Worm (Caenorhabditis elegans): Measurements from ENCODE around the gene srg-51.

The srg-51 gene

ce11 chrIV:15168442-15168841 lies 27.7 kb upstream of the srg-51 start:
- TF ChIP-seq fkh-8 (tag; optimal IDR thresholded peaks at IDR 0.05) (no peak), ets-5 (GFP tag; IDR thresholded peaks at IDR 0.05) (no peak), unc-98 (GFP tag; IDR thresholded peaks at IDR 0.05) (no peak), hpl-2 (GFP tag; optimal IDR thresholded peaks at IDR 0.05) (no peak), nhr-237 (tag; optimal IDR thresholded peaks at IDR 0.05) (no peak), jun-1 (tag; optimal IDR thresholded peaks at IDR 0.05) (no peak), lsy-2 (tag; optimal IDR thresholded peaks at IDR 0.05) (no peak), pag-3 (tag; optimal IDR thresholded peaks at IDR 0.05; ENCODE audit: borderline replicate concordance, insufficient read depth) (no peak), nhr-77 (tag; optimal IDR thresholded peaks at IDR 0.05) (no peak), grh-1 (GFP tag; IDR thresholded peaks at IDR 0.05) (no peak), vab-15 (tag; optimal IDR thresholded peaks at IDR 0.05) (no peak), blmp-1 (tag; optimal IDR thresholded peaks at IDR 0.05) (no peak), nhr-90 (tag; optimal IDR thresholded peaks at IDR 0.05; ENCODE audit: poor library complexity) (no peak), dpl-1 (GFP tag; optimal IDR thresholded peaks at IDR 0.05) (no peak), nhr-84 (tag; optimal IDR thresholded peaks at IDR 0.05) (no peak), nhr-76 (tag; optimal IDR thresholded peaks at IDR 0.05) (no peak), lir-3 (tag; optimal IDR thresholded peaks at IDR 0.05; ENCODE audit: poor library complexity) (no peak)

DNA sequence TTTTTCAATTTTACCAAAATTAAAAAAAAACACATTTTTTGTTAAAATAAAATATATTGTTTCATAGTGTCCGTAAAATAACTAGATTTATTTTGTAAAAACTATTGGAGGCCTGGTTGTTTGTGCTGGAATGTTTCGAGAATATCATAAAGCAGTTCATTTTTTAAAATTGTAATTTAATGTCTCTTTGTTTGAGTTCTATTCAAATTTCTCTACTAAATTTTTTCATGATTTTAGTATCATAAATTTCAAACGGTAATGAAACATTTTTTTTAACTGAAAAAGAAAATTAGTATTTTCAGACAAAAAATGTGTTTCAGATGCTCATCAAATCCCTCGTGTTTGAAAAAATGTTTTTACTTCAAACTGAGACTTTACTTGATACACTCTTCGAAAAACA lies 24.9 kb upstream of the srg-51 start:
- TF ChIP-seq nhr-90 (tag; optimal IDR thresholded peaks at IDR 0.05; ENCODE audit: poor library complexity) (no peak), nhr-237 (tag; optimal IDR thresholded peaks at IDR 0.05) (no peak), nhr-77 (tag; optimal IDR thresholded peaks at IDR 0.05) (no peak), lin-14 (GFP tag; optimal IDR thresholded peaks at IDR 0.05) (no peak), Y116A8C.19 (tag; optimal IDR thresholded peaks at IDR 0.05; ENCODE audit: borderline replicate concordance) (no peak), ama-1 (optimal IDR thresholded peaks at IDR 0.05) (no peak), aha-1 (tag; optimal IDR thresholded peaks at IDR 0.05) (no peak), ceh-88 (GFP tag; IDR thresholded peaks at IDR 0.05) (no peak), snpc-4 (tag; optimal IDR thresholded peaks at IDR 0.05) (no peak), ets-5 (GFP tag; IDR thresholded peaks at IDR 0.05) (no peak), hlh-17 (GFP tag; optimal IDR thresholded peaks at IDR 0.05; ENCODE audit: borderline replicate concordance) (no peak), nhr-47 (tag; optimal IDR thresholded peaks at IDR 0.05) (no peak), egl-13 (tag; optimal IDR thresholded peaks at IDR 0.05) (no peak), unc-62 (GFP tag; optimal IDR thresholded peaks at IDR 0.05) (no peak), mep-1 (tag; optimal IDR thresholded peaks at IDR 0.05) (no peak), nhr-11 (tag; optimal IDR thresholded peaks at IDR 0.05) (no peak), elt-2 (tag; optimal IDR thresholded peaks at IDR 0.05) (no peak)

DNA sequence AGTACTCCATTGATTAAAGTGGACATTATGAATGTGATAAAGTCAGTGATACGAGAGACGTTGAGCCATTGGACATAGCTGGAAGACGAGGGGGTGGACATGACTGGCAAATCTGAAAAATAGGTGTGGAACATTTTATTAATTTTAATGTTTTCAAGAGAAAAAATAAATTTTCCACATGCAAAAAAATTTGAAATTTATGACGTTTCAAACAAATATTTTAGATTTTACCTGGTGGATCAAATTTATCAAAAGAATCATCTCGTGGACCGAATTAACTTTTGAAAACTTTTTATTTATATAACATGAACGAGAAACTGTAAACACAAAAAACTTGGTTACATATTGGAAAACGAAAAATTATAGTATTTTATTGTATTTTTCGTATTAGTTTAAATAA lies 6.4 kb upstream of the srg-51 start, which contains the start of gene str-78:
str-78 (minus strand) TSS at position 101 of the 400 bp plus-strand sequence.
- TF ChIP-seq nhr-77 (tag; optimal IDR thresholded peaks at IDR 0.05) (no peak), ceh-90 (tag; optimal IDR thresholded peaks at IDR 0.05) (no peak), nhr-11 (tag; optimal IDR thresholded peaks at IDR 0.05) (no peak), alr-1 (tag; optimal IDR thresholded peaks at IDR 0.05; ENCODE audit: borderline replicate concordance) (no peak), lir-3 (tag; optimal IDR thresholded peaks at IDR 0.05; ENCODE audit: poor library complexity) (no peak), blmp-1 (tag; optimal IDR thresholded peaks at IDR 0.05) (no peak), mef-2 (tag; optimal IDR thresholded peaks at IDR 0.05) (no peak), nhr-76 (tag; optimal IDR thresholded peaks at IDR 0.05) (no peak), lsy-2 (tag; optimal IDR thresholded peaks at IDR 0.05) (no peak), C34B4.2 (tag; optimal IDR thresholded peaks at IDR 0.05) (no peak), F16B12.6 (tag; optimal IDR thresholded peaks at IDR 0.05) (no peak), lin-13 (GFP tag; optimal IDR thresholded peaks at IDR 0.05) (no peak), aly-2 (tag; optimal IDR thresholded peaks at IDR 0.05) (no peak), nhr-12 (tag; optimal IDR thresholded peaks at IDR 0.05) (no peak), ceh-63 (GFP tag; optimal IDR thresholded peaks at IDR 0.05) (no peak), nhr-85 (tag) (no peak), unc-98 (GFP tag; IDR thresholded peaks at IDR 0.05) (no peak), dpl-1 (GFP tag; optimal IDR thresholded peaks at IDR 0.05) (no peak), ceh-82 (tag; optimal IDR thresholded peaks at IDR 0.05) (no peak), lin-35 (GFP tag; optimal IDR thresholded peaks at IDR 0.05) (no peak)

Measured in whole organism, L1 larva.